Worm (Caenorhabditis elegans): ENCODE data around the gene pph-6.

DNA sequence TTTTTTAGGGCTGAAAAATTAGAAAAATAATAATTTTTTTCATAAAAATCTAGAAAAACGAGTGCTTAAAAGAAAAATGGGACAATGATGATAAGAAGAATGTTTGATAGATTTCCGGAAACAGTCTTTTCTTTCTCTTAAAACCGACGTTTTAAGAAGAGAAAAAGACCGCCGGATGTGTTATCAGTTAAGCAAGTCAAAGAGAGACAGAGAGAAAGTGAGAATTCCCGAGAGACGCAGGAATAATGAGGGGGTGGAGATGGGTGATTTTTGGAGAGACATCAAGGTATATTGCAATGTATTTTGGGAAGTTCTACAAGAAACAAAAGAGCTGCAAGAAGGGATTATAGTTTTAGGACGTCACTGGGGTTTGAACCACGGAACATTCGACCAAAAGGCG, 14.0 kb downstream of the pph-6 start, which contains the start of gene C34C12.9:
- no peak for TF ChIP-seq hlh-1 (tag; optimal IDR thresholded peaks at IDR 0.05)
- TF ChIP-seq ces-1 (GFP tag; optimal IDR thresholded peaks at IDR 0.05): no peak
- no peak for TF ChIP-seq lsy-2 (tag; optimal IDR thresholded peaks at IDR 0.05)
- TF ChIP-seq bed-3 (GFP tag; optimal IDR thresholded peaks at IDR 0.05): no peak
- TF ChIP-seq unc-39 (tag; optimal IDR thresholded peaks at IDR 0.05): no peak
- no peak for TF ChIP-seq snpc-4 (tag; optimal IDR thresholded peaks at IDR 0.05)
- no peak for TF ChIP-seq mep-1 (tag; optimal IDR thresholded peaks at IDR 0.05)
- no peak for TF ChIP-seq tbx-8 (GFP tag; optimal IDR thresholded peaks at IDR 0.05)
- no peak for TF ChIP-seq mab-5 (tag; optimal IDR thresholded peaks at IDR 0.05)
- no peak for TF ChIP-seq nhr-237 (tag; optimal IDR thresholded peaks at IDR 0.05)
- no peak for TF ChIP-seq nhr-12 (tag; optimal IDR thresholded peaks at IDR 0.05)
- no peak for TF ChIP-seq ztf-11 (tag; optimal IDR thresholded peaks at IDR 0.05)
- no peak for TF ChIP-seq lin-32 (GFP tag; optimal IDR thresholded peaks at IDR 0.05)

Measured in whole organism, mixed stage, embryonic.